Fruit fly (Drosophila melanogaster) whole organism, embryonic: ENCODE data around the gene CG32797.

Experiments
- ATbp ChIP-seq: fragments of 200-800 bp; sonication (Bioruptor generic); optimal IDR thresholded peaks from 2 replicates; lab custom pipeline; 2017; ENCODE audit warnings: missing biosample characterization, mild to moderate bottlenecking, missing genetic modification characterization, missing genetic modification reagents
- Abd-B ChIP-seq: fragments of 200-800 bp; sonication (Bioruptor generic); optimal IDR thresholded peaks from 2 replicates; lab custom pipeline; 2018; ENCODE audit warnings: missing biosample characterization, mild to moderate bottlenecking, missing genetic modification characterization, moderate library complexity
- Ada2b ChIP-seq: fragments of 200-800 bp; sonication (Bioruptor generic); IDR thresholded peaks from 2 replicates; pipeline ENCODE4 v1.3.6; 2022; ENCODE audit warnings: missing biosample characterization, missing genetic modification characterization
- BtbVII ChIP-seq: fragments of 200-800 bp; sonication (Bioruptor generic); optimal IDR thresholded peaks from 3 replicates; lab custom pipeline; 2017; ENCODE audit warnings: missing biosample characterization, mild to moderate bottlenecking, missing genetic modification characterization
- CG10209 ChIP-seq: fragments of 200-800 bp; sonication (Bioruptor generic); optimal IDR thresholded peaks from 3 replicates; lab custom pipeline; 2017; ENCODE audit warnings: missing biosample characterization, mild to moderate bottlenecking, missing genetic modification characterization, missing genetic modification reagents
- CG10979 ChIP-seq: fragments of 200-800 bp; sonication (Bioruptor generic); optimal IDR thresholded peaks from 2 replicates; lab custom pipeline; 2018; ENCODE audit warnings: missing biosample characterization, mild to moderate bottlenecking, missing genetic modification characterization, moderate library complexity
- CG11398 ChIP-seq: fragments of 200-800 bp; sonication (Bioruptor generic); optimal IDR thresholded peaks from 2 replicates; lab custom pipeline; 2016; ENCODE audit warnings: missing biosample characterization, missing genetic modification characterization
- CG11504 ChIP-seq: fragments of 200-800 bp; sonication (Bioruptor generic); optimal IDR thresholded peaks from 3 replicates; lab custom pipeline; 2019; ENCODE audit warnings: missing biosample characterization, mild to moderate bottlenecking, missing genetic modification characterization, moderate library complexity
- CG14014 ChIP-seq: fragments of 200-800 bp; sonication (Bioruptor generic); IDR thresholded peaks from 2 replicates; pipeline ENCODE4 v1.3.6; 2022; ENCODE audit warnings: missing biosample characterization, missing genetic modification characterization
- CG15011 ChIP-seq: fragments of 200-800 bp; sonication (Bioruptor generic); optimal IDR thresholded peaks from 3 replicates; lab custom pipeline; 2018; ENCODE audit warnings: missing biosample characterization, mild to moderate bottlenecking, missing genetic modification characterization
- CG16813 ChIP-seq: fragments of 200-800 bp; sonication (Bioruptor generic); IDR thresholded peaks from 3 replicates; pipeline ENCODE4 v1.3.6; 2022; ENCODE audit warnings: missing biosample characterization, missing genetic modification characterization; ENCODE audit not compliant: partially characterized antibody
- CG16815 ChIP-seq: fragments of 200-800 bp; sonication (Bioruptor generic); optimal IDR thresholded peaks from 3 replicates; lab custom pipeline; 2017; ENCODE audit warnings: missing biosample characterization, mild to moderate bottlenecking, missing genetic modification characterization
- CG18476 ChIP-seq: fragments of 200-800 bp; sonication (Bioruptor generic); optimal IDR thresholded peaks from 2 replicates; lab custom pipeline; 2016; ENCODE audit warnings: missing biosample characterization, mild to moderate bottlenecking, missing genetic modification characterization
- CG30403 ChIP-seq: fragments of 200-800 bp; sonication (Bioruptor generic); optimal IDR thresholded peaks from 3 replicates; lab custom pipeline; 2016; ENCODE audit warnings: missing biosample characterization, missing genetic modification characterization
- CG32532 ChIP-seq: fragments of 200-800 bp; sonication (Bioruptor generic); IDR thresholded peaks from 2 replicates; pipeline ENCODE4 v1.3.6; 2022; ENCODE audit warnings: missing biosample characterization, missing genetic modification characterization
- CG3407 ChIP-seq: fragments of 200-800 bp; sonication (Bioruptor generic); optimal IDR thresholded peaks from 2 replicates; lab custom pipeline; 2018; ENCODE audit warnings: missing biosample characterization, mild to moderate bottlenecking, missing genetic modification characterization
- CG3726 ChIP-seq: fragments of 200-800 bp; sonication (Bioruptor generic); IDR thresholded peaks from 3 replicates; pipeline ENCODE4, ENCODE4 v1.3.6; 2022; ENCODE audit warnings: missing biosample characterization, missing genetic modification characterization
- CG4404 ChIP-seq: fragments of 200-800 bp; sonication (Bioruptor generic); IDR thresholded peaks from 2 replicates; pipeline ENCODE4 v1.3.6; 2022; ENCODE audit warnings: missing biosample characterization, missing genetic modification characterization
- CG4707 ChIP-seq: fragments of 200-800 bp; sonication (Bioruptor generic); optimal IDR thresholded peaks from 2 replicates; lab custom pipeline; 2018; ENCODE audit warnings: missing biosample characterization, mild to moderate bottlenecking, missing genetic modification characterization, moderate library complexity
- CG4820 ChIP-seq: fragments of 200-800 bp; sonication (Bioruptor generic); optimal IDR thresholded peaks from 3 replicates; lab custom pipeline; 2016; ENCODE audit warnings: missing biosample characterization, missing genetic modification characterization
- CG5245 ChIP-seq: fragments of 200-800 bp; sonication (Bioruptor generic); optimal IDR thresholded peaks from 3 replicates; lab custom pipeline; 2016; ENCODE audit warnings: missing biosample characterization, missing genetic modification characterization
- CG6813 ChIP-seq: fragments of 200-800 bp; sonication (Bioruptor generic); optimal IDR thresholded peaks from 2 replicates; lab custom pipeline; 2017; ENCODE audit warnings: missing biosample characterization, missing genetic modification characterization, mild to moderate bottlenecking, moderate library complexity, missing genetic modification reagents
- CG7839 ChIP-seq: fragments of 200-800 bp; sonication (Bioruptor generic); optimal IDR thresholded peaks from 3 replicates; lab custom pipeline; 2018; ENCODE audit warnings: missing biosample characterization, mild to moderate bottlenecking, missing genetic modification characterization, moderate library complexity
- Chrac-16 ChIP-seq: fragments of 200-800 bp; sonication (Bioruptor generic); optimal IDR thresholded peaks from 3 replicates; lab custom pipeline; 2016; ENCODE audit warnings: missing biosample characterization, missing genetic modification characterization
- Dip2 ChIP-seq: fragments of 200-800 bp; sonication (Bioruptor generic); IDR thresholded peaks from 2 replicates; pipeline ENCODE4 v1.3.6; 2022; ENCODE audit warnings: missing biosample characterization, missing genetic modification characterization
- E2f2 ChIP-seq: fragments of 200-800 bp; sonication (Bioruptor generic); IDR thresholded peaks from 2 replicates; pipeline ENCODE4 v1.3.6; 2022; ENCODE audit warnings: missing biosample characterization, missing genetic modification characterization
- Ets97D ChIP-seq: fragments of 200-800 bp; sonication (Bioruptor generic); optimal IDR thresholded peaks from 3 replicates; lab custom pipeline; 2016; ENCODE audit warnings: missing biosample characterization, missing genetic modification characterization
- HLH3B ChIP-seq: fragments of 200-800 bp; sonication (Bioruptor generic); IDR thresholded peaks from 2 replicates; pipeline ENCODE4 v1.3.6; 2022; ENCODE audit warnings: missing biosample characterization, missing genetic modification characterization
- Jarid2 ChIP-seq: fragments of 200-800 bp; sonication (Bioruptor generic); optimal IDR thresholded peaks from 3 replicates; lab custom pipeline; 2017; ENCODE audit warnings: mild to moderate bottlenecking, missing biosample characterization, missing genetic modification reagents, missing genetic modification characterization
- Nf-YB ChIP-seq: fragments of 200-800 bp; sonication (Bioruptor generic); optimal IDR thresholded peaks from 3 replicates; lab custom pipeline; 2019; ENCODE audit warnings: missing biosample characterization, mild to moderate bottlenecking, missing genetic modification characterization, moderate library complexity
- PHDP ChIP-seq: fragments of 200-800 bp; sonication (Bioruptor generic); optimal IDR thresholded peaks from 3 replicates; lab custom pipeline; 2018; ENCODE audit warnings: missing biosample characterization, mild to moderate bottlenecking, missing genetic modification characterization, moderate library complexity
- Pdp1 ChIP-seq, 2 experiments: fragments of 200-800 bp; sonication (Bioruptor generic); optimal IDR thresholded peaks; 3 replicates each; lab custom pipeline; 2016; ENCODE audit warnings: missing biosample characterization in 2 of 2, missing genetic modification characterization in 2 of 2, mild to moderate bottlenecking in 1 of 2, moderate library complexity in 1 of 2
- Vsx1 ChIP-seq: fragments of 200-800 bp; sonication (Bioruptor generic); optimal IDR thresholded peaks from 2 replicates; lab custom pipeline; 2017; ENCODE audit warnings: missing biosample characterization, mild to moderate bottlenecking, missing genetic modification characterization, missing genetic modification reagents
- abd-A ChIP-seq: fragments of 200-800 bp; sonication (Bioruptor generic); optimal IDR thresholded peaks from 3 replicates; lab custom pipeline; 2019; ENCODE audit warnings: missing biosample characterization, mild to moderate bottlenecking, missing genetic modification characterization, moderate library complexity
- bsh ChIP-seq, 2 experiments: fragments of 200-800 bp; sonication (Bioruptor generic); optimal IDR thresholded peaks; 2 replicates each; lab custom pipeline; 2017 to 2018; ENCODE audit warnings: mild to moderate bottlenecking in 2 of 2, missing biosample characterization in 2 of 2, missing genetic modification characterization in 2 of 2, moderate library complexity in 1 of 2
- eve ChIP-seq, 2 experiments: fragments of >200 bp; optimal IDR thresholded peaks; 2 replicates each; lab custom pipeline; 2017; ENCODE audit warnings: missing biosample characterization in 2 of 2, missing genetic modification characterization in 2 of 2
- ewg ChIP-seq: fragments of 200-800 bp; sonication (Bioruptor generic); optimal IDR thresholded peaks from 3 replicates; lab custom pipeline; 2017; ENCODE audit warnings: mild to moderate bottlenecking, missing biosample characterization, missing genetic modification reagents, missing genetic modification characterization
- fd96Cb ChIP-seq: fragments of 200-800 bp; sonication (Bioruptor generic); optimal IDR thresholded peaks from 2 replicates; lab custom pipeline; 2018; ENCODE audit warnings: missing biosample characterization, mild to moderate bottlenecking, missing genetic modification characterization, moderate library complexity
- grau ChIP-seq: fragments of 200-800 bp; optimal IDR thresholded peaks from 3 replicates; lab custom pipeline; 2019; ENCODE audit warnings: missing biosample characterization, mild to moderate bottlenecking, missing genetic modification characterization, moderate library complexity
- onecut ChIP-seq: fragments of 200-800 bp; sonication (Bioruptor generic); IDR thresholded peaks from 2 replicates; pipeline ENCODE4 v1.3.6; 2022; ENCODE audit warnings: missing biosample characterization, missing genetic modification characterization
- peb ChIP-seq: fragments of 200-800 bp; sonication (Bioruptor generic); IDR thresholded peaks from 2 replicates; pipeline ENCODE4 v1.3.6; 2022; ENCODE audit warnings: missing biosample characterization, missing genetic modification characterization
- pros ChIP-seq: fragments of 200-800 bp; sonication (Bioruptor generic); optimal IDR thresholded peaks from 3 replicates; lab custom pipeline; 2019; ENCODE audit warnings: missing biosample characterization, mild to moderate bottlenecking, missing genetic modification characterization, moderate library complexity
- sens ChIP-seq: fragments of 200-800 bp; sonication (Bioruptor generic); peaks from one replicate; lab custom pipeline; 2016; ENCODE audit warnings: missing biosample characterization, missing genetic modification characterization
- sqz ChIP-seq: fragments of 200-800 bp; sonication (Bioruptor generic); optimal IDR thresholded peaks from 3 replicates; lab custom pipeline; 2018; ENCODE audit warnings: missing biosample characterization, mild to moderate bottlenecking, missing genetic modification characterization
- stc ChIP-seq: fragments of 200-800 bp; sonication (Bioruptor generic); IDR thresholded peaks from 2 replicates; pipeline ENCODE4 v1.3.6; 2022; ENCODE audit warnings: missing biosample characterization, missing genetic modification characterization
- trem ChIP-seq: fragments of 200-800 bp; optimal IDR thresholded peaks from 3 replicates; lab custom pipeline; 2019; ENCODE audit warnings: missing biosample characterization, mild to moderate bottlenecking, missing genetic modification characterization, moderate library complexity
- vnd ChIP-seq: fragments of 200-800 bp; sonication (Bioruptor generic); IDR thresholded peaks from 3 replicates; pipeline ENCODE4 v1.3.6; 2022; ENCODE audit warnings: missing biosample characterization, missing genetic modification characterization; ENCODE audit not compliant: partially characterized antibody
- wek ChIP-seq: fragments of 200-800 bp; sonication (Bioruptor generic); optimal IDR thresholded peaks from 3 replicates; lab custom pipeline; 2018; ENCODE audit warnings: missing biosample characterization, mild to moderate bottlenecking, missing genetic modification characterization, moderate library complexity

CG32797 gene

dm6 chrX:2396204-2396882, 29.3 kb downstream of the CG32797 start:
- peak; percentile 34 for TF ChIP-seq HLH3B (GFP tag; lab: Robert Waterston, UW)
- TF ChIP-seq CG16813 (GFP tag; lab: Robert Waterston, UW): no peak
- TF ChIP-seq CG18476 (GFP tag; lab: Kevin White, UChicago): no peak
- TF ChIP-seq Chrac-16: peak; percentile 31
- peak; percentile 53 for TF ChIP-seq pros (GFP tag; lab: Kevin White, UChicago)
- TF ChIP-seq sqz (GFP tag; lab: Kevin White, UChicago): peak; percentile 68
- peak; percentile 71 for TF ChIP-seq CG11504 (tag; lab: Kevin White, UChicago)
- TF ChIP-seq Nf-YB (GFP tag; lab: Kevin White, UChicago): peak; percentile 26
- TF ChIP-seq Abd-B (GFP tag; lab: Kevin White, UChicago): peak; percentile 20
- peak; percentile 2 for TF ChIP-seq CG15011 (GFP tag; lab: Kevin White, UChicago)
- TF ChIP-seq CG4404 (GFP tag; lab: Robert Waterston, UW): no peak
- 0 out of 2 replicates have a peak, but pooled peaks have one; percentile 22 for TF ChIP-seq Ada2b (GFP tag; lab: Robert Waterston, UW)
- peak in 1 of 2 experiments; percentile 73 for TF ChIP-seq bsh (GFP tag; optimal IDR thresholded peaks at IDR 0.05; lab: Kevin White, UChicago)
- TF ChIP-seq CG6813 (GFP tag; lab: Kevin White, UChicago): peak; percentile 5
- no peak for TF ChIP-seq Ets97D
- peak; percentile 41; the same call in 1 of the 2 replicates for TF ChIP-seq CG14014 (GFP tag; lab: Robert Waterston, UW)
- peak; percentile 31 for TF ChIP-seq Jarid2 (GFP tag; lab: Kevin White, UChicago)
- TF ChIP-seq CG3407: peak; percentile 23
- TF ChIP-seq Vsx1: peak; percentile 42
- TF ChIP-seq CG7839 (tag; lab: Kevin White, UChicago): peak; percentile 67
- no peak for TF ChIP-seq CG3726
- no peak for TF ChIP-seq abd-A
- 0 out of 3 replicates have a peak, but pooled peaks have one; percentile 24 for TF ChIP-seq vnd (GFP tag; lab: Robert Waterston, UW)
- peak; percentile 2 for TF ChIP-seq wek (GFP tag; lab: Kevin White, UChicago)
- TF ChIP-seq CG32532 (GFP tag; lab: Robert Waterston, UW): no peak
- TF ChIP-seq CG10209 (GFP tag; lab: Kevin White, UChicago): peak; percentile 46
- TF ChIP-seq CG4707 (GFP tag; lab: Kevin White, UChicago): peak; percentile 87
- peak; percentile 17 for TF ChIP-seq CG5245 (GFP tag; lab: Kevin White, UChicago)
- TF ChIP-seq BtbVII (GFP tag; lab: Kevin White, UChicago): peak; percentile 4
- TF ChIP-seq ewg: peak; percentile 37
- peak in 1 of 2 experiments; percentile 56 for TF ChIP-seq eve (GFP tag; optimal IDR thresholded peaks at IDR 0.05; lab: Kevin White, UChicago)
- peak; percentile 26; the same call in 1 of the 2 replicates for TF ChIP-seq onecut (GFP tag; lab: Robert Waterston, UW)
- peak; percentile 73 for TF ChIP-seq CG10979 (tag; lab: Kevin White, UChicago)
- peak; percentile 51 for TF ChIP-seq PHDP (tag; lab: Kevin White, UChicago)
- TF ChIP-seq CG16815: peak; percentile 16
- no peak for TF ChIP-seq CG11398 (GFP tag; lab: Kevin White, UChicago)
- peak; percentile 87 for TF ChIP-seq sens (GFP tag; lab: Kevin White, UChicago)
- TF ChIP-seq fd96Cb: peak; percentile 64
- peak; percentile 51 for TF ChIP-seq CG30403 (GFP tag; lab: Kevin White, UChicago)
- TF ChIP-seq ATbp (GFP tag; lab: Kevin White, UChicago): peak; percentile 54
- no peak for TF ChIP-seq Dip2 (GFP tag; lab: Robert Waterston, UW)
- peak; percentile 58 for TF ChIP-seq grau (tag; lab: Kevin White, UChicago)
- TF ChIP-seq peb (GFP tag; lab: Robert Waterston, UW): peak; percentile 8; the same call in 1 of the 2 replicates
- TF ChIP-seq stc (GFP tag; lab: Robert Waterston, UW): peak; percentile 49; the same call in 1 of the 2 replicates
- peak; percentile 20 for TF ChIP-seq CG4820
- TF ChIP-seq trem (tag; lab: Kevin White, UChicago): peak; percentile 44
- TF ChIP-seq Pdp1 (GFP tag; optimal IDR thresholded peaks at IDR 0.05; lab: Kevin White, UChicago): no peak
- 0 out of 2 replicates have a peak, but pooled peaks have one; percentile 18 for TF ChIP-seq E2f2 (GFP tag; lab: Robert Waterston, UW)
